Worm (Caenorhabditis elegans): ENCODE results near the gene K01D12.7.

The K01D12.7 gene

ce11 chrV:12404544-12404943 lies 3.3 kb upstream of the K01D12.7 start, which contains the start of gene K01D12.9 (continued):
- no peak for TF ChIP-seq unc-62 (GFP tag; optimal IDR thresholded peaks at IDR 0.05)

DNA sequence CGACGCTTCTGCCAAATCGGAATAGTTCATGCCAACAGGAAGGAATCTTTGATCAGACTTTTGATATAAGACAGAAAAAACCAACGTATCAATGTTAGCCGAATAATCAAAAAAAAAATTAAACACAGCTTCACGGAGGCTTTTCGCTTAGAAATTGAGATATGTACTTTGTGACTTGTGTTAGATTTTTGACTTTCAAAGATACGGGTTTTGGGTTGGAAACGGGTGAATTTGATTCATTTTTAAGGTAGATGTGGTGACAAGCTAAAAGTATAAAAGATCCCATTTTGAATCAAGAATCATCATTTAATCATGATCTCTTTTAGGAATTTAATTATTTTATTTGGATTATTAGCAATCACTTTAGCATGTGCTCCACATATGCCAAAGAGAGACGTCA lies 1.1 kb upstream of the K01D12.7 start, which contains the start of gene K01D12.8:
TSS of gene K01D12.8 (plus strand) at position 301 of the 400 bp plus-strand sequence.
- TF ChIP-seq ztf-26 (tag; optimal IDR thresholded peaks at IDR 0.05): no peak

- peak; percentile 18 for TF ChIP-seq nhr-80 (tag; optimal IDR thresholded peaks at IDR 0.05)
- TF ChIP-seq attf-3 (GFP tag; conservative IDR thresholded peaks at IDR 0.05): peak; percentile 96
- no peak for TF ChIP-seq egl-18 (GFP tag; IDR thresholded peaks at IDR 0.05)
- TF ChIP-seq Y79H2A.3 (GFP tag; conservative IDR thresholded peaks at IDR 0.05): no peak
- TF ChIP-seq sea-2 (GFP tag; IDR thresholded peaks at IDR 0.05): no peak
- peak; percentile 4 for TF ChIP-seq F23B12.7 (tag; optimal IDR thresholded peaks at IDR 0.05; ENCODE audit: insufficient read depth)
- TF ChIP-seq gei-17 (GFP tag; optimal IDR thresholded peaks at IDR 0.05): no peak
- TF ChIP-seq madf-6 (GFP tag; IDR thresholded peaks at IDR 0.05): peak; percentile 29; the same call in 1 of the 2 replicates
- TF ChIP-seq B0261.1 (tag; optimal IDR thresholded peaks at IDR 0.05): no peak
- TF ChIP-seq attf-5 (GFP tag; optimal IDR thresholded peaks at IDR 0.05): peak; percentile 7
- TF ChIP-seq B0019.2 (GFP tag; conservative IDR thresholded peaks at IDR 0.05): no peak
- peak; percentile 33 for TF ChIP-seq atf-7 (tag; optimal IDR thresholded peaks at IDR 0.05)
Measured at ce11 chrV:12400677-12401236, 526 bp downstream of the K01D12.7 start, which contains the start of the genes K01D12.20 and miga-1. K01D12.20 (minus strand) TSS chrV:12400814. miga-1 (minus strand) TSS chrV:12400859.

DNA sequence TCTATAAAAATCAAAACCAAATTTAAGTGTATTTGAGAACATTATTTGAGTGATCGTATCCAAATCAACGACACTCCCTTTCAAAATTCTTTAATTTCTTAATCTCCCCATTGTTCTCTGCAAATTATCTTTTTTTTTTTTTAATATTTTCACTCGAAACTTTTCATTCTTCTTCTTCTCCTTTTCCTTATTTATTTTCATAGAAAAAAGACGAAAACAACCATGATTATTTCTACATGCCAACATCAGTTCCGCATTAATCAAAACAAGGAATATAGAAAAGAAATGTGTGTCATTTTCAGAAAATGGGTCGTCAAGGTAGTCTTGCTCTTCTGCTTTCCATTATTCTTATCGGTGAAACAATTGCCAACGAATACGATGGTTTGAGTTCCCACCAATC lies 3.7 kb downstream of the K01D12.7 start, which contains the start of gene K01D12.5:
TSS of gene K01D12.5 (plus strand) at position 301 of the 400 bp plus-strand sequence.
- TF ChIP-seq ceh-27 (GFP tag; optimal IDR thresholded peaks at IDR 0.05): no peak

DNA sequence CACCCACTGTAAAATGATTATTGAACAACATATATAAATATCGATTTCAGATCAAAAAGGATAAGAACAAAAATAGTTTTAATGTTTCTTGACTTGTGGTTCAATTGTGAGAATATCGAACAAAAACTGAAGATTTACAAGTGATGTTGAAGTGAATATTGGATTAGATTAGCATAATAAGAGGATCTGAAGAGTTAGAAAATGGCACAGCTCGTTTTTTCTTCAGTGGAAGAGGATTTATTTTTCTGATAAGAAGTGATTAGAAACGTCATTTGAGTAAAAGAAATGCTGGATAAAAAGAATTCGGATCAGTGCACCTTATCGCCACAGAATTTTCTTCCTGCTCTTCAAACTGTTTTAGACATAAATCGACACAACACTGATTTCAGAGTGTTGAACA lies 5.6 kb downstream of the K01D12.7 start, which contains the start of gene twk-14:
TSS of gene twk-14 (minus strand) at position 8 of the 400 bp plus-strand sequence.
- TF ChIP-seq B0019.2 (GFP tag; conservative IDR thresholded peaks at IDR 0.05) (no peak), F57C9.4 (tag; optimal IDR thresholded peaks at IDR 0.05) (no peak), ekl-4 (GFP tag; IDR thresholded peaks at IDR 0.05) (no peak), nhr-90 (tag; optimal IDR thresholded peaks at IDR 0.05) (no peak), zim-3 (tag; optimal IDR thresholded peaks at IDR 0.05) (no peak), T07F8.4 (tag; optimal IDR thresholded peaks at IDR 0.05) (no peak), F10E7.11 (tag; optimal IDR thresholded peaks at IDR 0.05) (no peak), ccch-3 (GFP tag; optimal IDR thresholded peaks at IDR 0.05) (no peak), B0035.1 (tag; optimal IDR thresholded peaks at IDR 0.05) (no peak), Y67H2A.10 (GFP tag; conservative IDR thresholded peaks at IDR 0.05) (no peak), attf-6 (GFP tag; IDR thresholded peaks at IDR 0.05) (no peak), athp-1 (tag; optimal IDR thresholded peaks at IDR 0.05) (no peak), mes-4 (tag; optimal IDR thresholded peaks at IDR 0.05) (no peak)

DNA sequence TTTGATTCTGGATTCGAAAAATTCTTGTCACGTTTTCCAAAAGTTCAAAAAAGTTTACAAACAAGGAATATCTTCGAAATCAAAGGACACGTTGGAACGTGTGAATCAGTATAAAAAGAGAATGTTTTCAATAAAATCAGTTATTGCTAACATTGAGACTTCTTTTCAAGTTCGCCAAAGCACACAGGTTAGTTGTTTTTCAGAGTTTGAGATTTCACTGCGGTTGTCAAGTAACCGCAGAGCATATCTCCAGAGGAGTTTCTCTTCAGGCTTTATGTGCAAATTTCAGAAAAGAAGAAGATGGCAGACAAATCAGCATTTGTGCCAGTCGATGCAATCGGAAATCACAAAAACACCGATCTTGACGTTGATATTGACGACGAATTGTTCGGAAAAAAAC lies 15.1 kb downstream of the K01D12.7 start, which contains the start of gene K01D12.15:
TSS of gene K01D12.15 (plus strand) at position 301 of the 400 bp plus-strand sequence.
- TF ChIP-seq rec-8 (tag; optimal IDR thresholded peaks at IDR 0.05) (no peak), hmg-20 (GFP tag; IDR thresholded peaks at IDR 0.05) (no peak), lir-1 (GFP tag; conservative IDR thresholded peaks at IDR 0.05) (no peak), madf-6 (GFP tag; IDR thresholded peaks at IDR 0.05) (no peak), lin-54 (GFP tag; optimal IDR thresholded peaks at IDR 0.05) (no peak), dpff-1 (tag; optimal IDR thresholded peaks at IDR 0.05) (no peak), Y53F4B.3 (GFP tag; IDR thresholded peaks at IDR 0.05) (no peak), F23B12.7 (tag; optimal IDR thresholded peaks at IDR 0.05; ENCODE audit: insufficient read depth) (no peak), ztf-28 (GFP tag; IDR thresholded peaks at IDR 0.05) (no peak), F52B5.7 (tag; optimal IDR thresholded peaks at IDR 0.05) (no peak), ZK185.1 (tag; optimal IDR thresholded peaks at IDR 0.05; ENCODE audit: poor library complexity, severe bottlenecking) (no peak), dpl-1 (GFP tag; optimal IDR thresholded peaks at IDR 0.05) (no peak), B0035.1 (tag; optimal IDR thresholded peaks at IDR 0.05) (no peak), cebp-2 (GFP tag; IDR thresholded peaks at IDR 0.05) (no peak), attf-5 (GFP tag; optimal IDR thresholded peaks at IDR 0.05) (no peak), somi-1 (GFP tag; optimal IDR thresholded peaks at IDR 0.05) (no peak), F57C9.4 (tag; optimal IDR thresholded peaks at IDR 0.05) (no peak)

Measured in whole organism, young adult.